Worm (Caenorhabditis elegans): ENCODE measurements around the gene klp-17.

klp-17 gene

ce11 chrII:11479076-11479475, 11.6 kb upstream of the klp-17 start, which contains the start of gene W02B12.12:
TSS of gene W02B12.12 (minus strand) at chrII:11479176.
- TF ChIP-seq pha-2 (tag; optimal IDR thresholded peaks at IDR 0.05) (no peak), ceh-22 (tag; optimal IDR thresholded peaks at IDR 0.05) (no peak), unc-86 (tag; optimal IDR thresholded peaks at IDR 0.05) (no peak), dve-1 (tag; optimal IDR thresholded peaks at IDR 0.05) (no peak), Y22D7AL.16 (tag; optimal IDR thresholded peaks at IDR 0.05) (no peak), lin-11 (tag; optimal IDR thresholded peaks at IDR 0.05) (no peak), ceh-9 (tag; optimal IDR thresholded peaks at IDR 0.05) (no peak), pat-9 (tag; optimal IDR thresholded peaks at IDR 0.05) (no peak), C38D4.7 (GFP tag; optimal IDR thresholded peaks at IDR 0.05) (no peak), ref-2 (tag; optimal IDR thresholded peaks at IDR 0.05) (no peak)

- TF ChIP-seq hlh-15 (tag; optimal IDR thresholded peaks at IDR 0.05) (no peak), ztf-16 (tag; optimal IDR thresholded peaks at IDR 0.05) (no peak), unc-42 (tag; optimal IDR thresholded peaks at IDR 0.05) (no peak), K02D7.2 (tag; optimal IDR thresholded peaks at IDR 0.05) (no peak)
Observed at ce11 chrII:11476410-11476809, 9.0 kb upstream of the klp-17 start, which contains the start of gene W02B12.16. TSS of gene W02B12.16 (minus strand) at chrII:11476510.

- peak; percentile 13 for TF ChIP-seq che-1 (tag; optimal IDR thresholded peaks at IDR 0.05)
- no peak for TF ChIP-seq C08G9.2 (tag; optimal IDR thresholded peaks at IDR 0.05)
- TF ChIP-seq ref-2 (tag; optimal IDR thresholded peaks at IDR 0.05): peak; percentile 49
- peak; percentile 50 for TF ChIP-seq pat-9 (tag; optimal IDR thresholded peaks at IDR 0.05)
- TF ChIP-seq pqm-1 (tag; optimal IDR thresholded peaks at IDR 0.05): peak; percentile 31
- TF ChIP-seq nhr-11 (tag; optimal IDR thresholded peaks at IDR 0.05): no peak
- TF ChIP-seq syd-9 (tag; optimal IDR thresholded peaks at IDR 0.05): peak; percentile 34
- TF ChIP-seq T23F11.4 (GFP tag; optimal IDR thresholded peaks at IDR 0.05): no peak
- peak; percentile 7 for TF ChIP-seq hlh-8 (tag; optimal IDR thresholded peaks at IDR 0.05)
- TF ChIP-seq unc-86 (tag; optimal IDR thresholded peaks at IDR 0.05): peak; percentile 19
- no peak for TF ChIP-seq hlh-13 (GFP tag; optimal IDR thresholded peaks at IDR 0.05)
- peak; percentile 3 for TF ChIP-seq unc-42 (tag; optimal IDR thresholded peaks at IDR 0.05)
- TF ChIP-seq ceh-48 (tag; optimal IDR thresholded peaks at IDR 0.05): peak; percentile 14
- peak; percentile 31 for TF ChIP-seq pha-2 (tag; optimal IDR thresholded peaks at IDR 0.05)
- peak; percentile 19 for TF ChIP-seq ceh-18 (tag; optimal IDR thresholded peaks at IDR 0.05)
- no peak for TF ChIP-seq hlh-30 (tag; optimal IDR thresholded peaks at IDR 0.05; ENCODE audit: insufficient read depth)
- TF ChIP-seq fax-1 (tag; optimal IDR thresholded peaks at IDR 0.05): peak; percentile 13
- peak; percentile 66 for TF ChIP-seq elt-2 (tag; optimal IDR thresholded peaks at IDR 0.05)
- no peak for TF ChIP-seq ceh-30 (tag; optimal IDR thresholded peaks at IDR 0.05)
- TF ChIP-seq ceh-45 (GFP tag; IDR thresholded peaks at IDR 0.05): no peak
- peak; percentile 62 for TF ChIP-seq nfya-1 (tag; optimal IDR thresholded peaks at IDR 0.05)
- peak; percentile 20 for TF ChIP-seq ceh-14 (tag; optimal IDR thresholded peaks at IDR 0.05)
- no peak for TF ChIP-seq pros-1 (tag; optimal IDR thresholded peaks at IDR 0.05)
- no peak for TF ChIP-seq ceh-9 (tag; optimal IDR thresholded peaks at IDR 0.05)
- peak; percentile 37 for TF ChIP-seq ceh-34 (tag; optimal IDR thresholded peaks at IDR 0.05)
- peak; percentile 50 for TF ChIP-seq sox-2 (GFP tag; IDR thresholded peaks at IDR 0.05)
- peak; percentile 19 for TF ChIP-seq ttx-3 (tag; optimal IDR thresholded peaks at IDR 0.05)
- TF ChIP-seq tbx-2 (tag; optimal IDR thresholded peaks at IDR 0.05): peak; percentile 46
- TF ChIP-seq ceh-19 (GFP tag; optimal IDR thresholded peaks at IDR 0.05): no peak
- peak; percentile 26 for TF ChIP-seq Y22D7AL.16 (tag; optimal IDR thresholded peaks at IDR 0.05)
- TF ChIP-seq npax-4 (tag; optimal IDR thresholded peaks at IDR 0.05): no peak
- peak; percentile 6 for TF ChIP-seq sdc-2 (tag; optimal IDR thresholded peaks at IDR 0.05)
- 0 out of 2 replicates have a peak, but pooled peaks have one; percentile 24 for TF ChIP-seq unc-3 (GFP tag; conservative IDR thresholded peaks at IDR 0.05)
- no peak for TF ChIP-seq unc-3 (tag; optimal IDR thresholded peaks at IDR 0.05)
- peak; percentile 20 for TF ChIP-seq lin-11 (tag; optimal IDR thresholded peaks at IDR 0.05)
- TF ChIP-seq sox-4 (tag; optimal IDR thresholded peaks at IDR 0.05): no peak
- no peak for TF ChIP-seq ztf-16 (tag; optimal IDR thresholded peaks at IDR 0.05)
- TF ChIP-seq ceh-31 (tag; optimal IDR thresholded peaks at IDR 0.05): peak; percentile 43
- TF ChIP-seq madf-2 (tag; optimal IDR thresholded peaks at IDR 0.05): peak; percentile 63
- no peak for TF ChIP-seq zip-5 (tag; optimal IDR thresholded peaks at IDR 0.05)
Observed at ce11 chrII:11473525-11474181, 6.2 kb upstream of the klp-17 start, which contains the start of the genes metl-1 and W02B12.11. TSS of gene metl-1 (minus strand) at chrII:11473575. TSS of gene W02B12.11 (plus strand) at chrII:11473861.

Data from whole organism, late embryonic.